Fruit fly (Drosophila melanogaster) whole organism, embryonic: Measurements from ENCODE around the gene CG16775.

Experiments used
- ATbp ChIP-seq: fragments of 200-800 bp; sonication (Bioruptor generic); optimal IDR thresholded peaks from 2 replicates; lab custom pipeline; 2017; ENCODE audit warnings: missing biosample characterization, mild to moderate bottlenecking, missing genetic modification characterization, missing genetic modification reagents
- Antp ChIP-seq: fragments of 200-800 bp; sonication (Bioruptor generic); optimal IDR thresholded peaks from 3 replicates; lab custom pipeline; 2016; ENCODE audit warnings: missing biosample characterization, missing genetic modification characterization
- Bteb2 ChIP-seq: fragments of 200-800 bp; sonication (Bioruptor generic); optimal IDR thresholded peaks from 2 replicates; lab custom pipeline; 2016; ENCODE audit warnings: missing biosample characterization, missing genetic modification characterization
- CG11247 ChIP-seq: fragments of 200-800 bp; sonication (Bioruptor generic); IDR thresholded peaks from 2 replicates; pipeline ENCODE4 v1.3.6; 2022; ENCODE audit warnings: missing biosample characterization, missing genetic modification characterization
- CG11504 ChIP-seq: fragments of 200-800 bp; sonication (Bioruptor generic); optimal IDR thresholded peaks from 3 replicates; lab custom pipeline; 2019; ENCODE audit warnings: missing biosample characterization, mild to moderate bottlenecking, missing genetic modification characterization, moderate library complexity
- CG13775 ChIP-seq: fragments of 200-800 bp; sonication (Bioruptor generic); optimal IDR thresholded peaks from 3 replicates; lab custom pipeline; 2017; ENCODE audit warnings: missing biosample characterization, mild to moderate bottlenecking, missing genetic modification characterization
- CG14667 ChIP-seq: fragments of 200-800 bp; sonication (Bioruptor generic); IDR thresholded peaks from 2 replicates; pipeline ENCODE4 v1.3.6; 2022; ENCODE audit warnings: missing biosample characterization, missing genetic modification characterization
- CG14965 ChIP-seq: fragments of 200-800 bp; sonication (Bioruptor generic); optimal IDR thresholded peaks from 2 replicates; lab custom pipeline; 2016; ENCODE audit warnings: missing biosample characterization, missing genetic modification characterization, borderline replicate concordance
- CG15269 ChIP-seq: fragments of 200-800 bp; sonication (Bioruptor generic); optimal IDR thresholded peaks from 2 replicates; lab custom pipeline; 2018; ENCODE audit warnings: missing biosample characterization, mild to moderate bottlenecking, missing genetic modification characterization, moderate library complexity
- CG15696 ChIP-seq: fragments of 200-800 bp; sonication (Bioruptor generic); optimal IDR thresholded peaks from 2 replicates; lab custom pipeline; 2019; ENCODE audit warnings: missing biosample characterization, mild to moderate bottlenecking, missing genetic modification characterization, moderate library complexity
- CG17359 ChIP-seq: fragments of 200-800 bp; sonication (Bioruptor generic); optimal IDR thresholded peaks from 3 replicates; lab custom pipeline; 2018; ENCODE audit warnings: missing biosample characterization, mild to moderate bottlenecking, missing genetic modification characterization, moderate library complexity
- CG30020 ChIP-seq: fragments of 200-800 bp; optimal IDR thresholded peaks from 2 replicates; lab custom pipeline; 2019; ENCODE audit warnings: missing biosample characterization, mild to moderate bottlenecking, missing genetic modification characterization, moderate library complexity
- CG3726 ChIP-seq: fragments of 200-800 bp; sonication (Bioruptor generic); IDR thresholded peaks from 3 replicates; pipeline ENCODE4, ENCODE4 v1.3.6; 2022; ENCODE audit warnings: missing biosample characterization, missing genetic modification characterization
- CG4707 ChIP-seq: fragments of 200-800 bp; sonication (Bioruptor generic); optimal IDR thresholded peaks from 2 replicates; lab custom pipeline; 2018; ENCODE audit warnings: missing biosample characterization, mild to moderate bottlenecking, missing genetic modification characterization, moderate library complexity
- CG5180 ChIP-seq: fragments of 200-800 bp; sonication (Bioruptor generic); optimal IDR thresholded peaks from 3 replicates; lab custom pipeline; 2017; ENCODE audit warnings: missing biosample characterization, missing genetic modification characterization, mild to moderate bottlenecking, moderate library complexity, missing genetic modification reagents
- CG6813 ChIP-seq: fragments of 200-800 bp; sonication (Bioruptor generic); optimal IDR thresholded peaks from 2 replicates; lab custom pipeline; 2017; ENCODE audit warnings: missing biosample characterization, missing genetic modification characterization, mild to moderate bottlenecking, moderate library complexity, missing genetic modification reagents
- CG6854 ChIP-seq: fragments of 200-800 bp; sonication (Bioruptor generic); optimal IDR thresholded peaks from 3 replicates; lab custom pipeline; 2017; ENCODE audit warnings: missing biosample characterization, mild to moderate bottlenecking, missing genetic modification characterization
- CG7928 ChIP-seq: fragments of 200-800 bp; sonication (Bioruptor generic); optimal IDR thresholded peaks from 2 replicates; lab custom pipeline; 2017; ENCODE audit warnings: missing biosample characterization, mild to moderate bottlenecking, missing genetic modification characterization
- CG8765 ChIP-seq: fragments of 200-800 bp; sonication (Bioruptor generic); IDR thresholded peaks from 2 replicates; pipeline ENCODE4 v1.3.6; 2022; ENCODE audit warnings: missing biosample characterization, missing genetic modification characterization
- CG9727 ChIP-seq: fragments of 200-800 bp; sonication (Bioruptor generic); optimal IDR thresholded peaks from 3 replicates; lab custom pipeline; 2017; ENCODE audit warnings: missing biosample characterization, mild to moderate bottlenecking, missing genetic modification characterization
- GATAe ChIP-seq: fragments of 200-800 bp; sonication (Bioruptor generic); conservative IDR thresholded peaks from 2 replicates; pipeline ENCODE4 v1.3.6; 2022; ENCODE audit warnings: missing biosample characterization, missing genetic modification characterization
- HLH3B ChIP-seq: fragments of 200-800 bp; sonication (Bioruptor generic); IDR thresholded peaks from 2 replicates; pipeline ENCODE4 v1.3.6; 2022; ENCODE audit warnings: missing biosample characterization, missing genetic modification characterization
- HLH54F ChIP-seq: fragments of 200-800 bp; sonication (Bioruptor generic); optimal IDR thresholded peaks from 3 replicates; lab custom pipeline; 2016; ENCODE audit warnings: missing biosample characterization, missing genetic modification characterization
- Hmr ChIP-seq: fragments of 200-800 bp; sonication (Bioruptor generic); optimal IDR thresholded peaks from 3 replicates; lab custom pipeline; 2017; ENCODE audit warnings: mild to moderate bottlenecking, missing biosample characterization, missing genetic modification reagents, missing genetic modification characterization
- MTF-1 ChIP-seq: fragments of 200-800 bp; sonication (Bioruptor generic); optimal IDR thresholded peaks from 2 replicates; lab custom pipeline; 2018; ENCODE audit warnings: missing biosample characterization, mild to moderate bottlenecking, missing genetic modification characterization, borderline replicate concordance
- Mad ChIP-seq: fragments of 200-800 bp; sonication (Bioruptor generic); optimal IDR thresholded peaks from 2 replicates; lab custom pipeline; 2016; ENCODE audit warnings: missing biosample characterization, missing genetic modification characterization
- Max ChIP-seq: fragments of 200-800 bp; sonication (Bioruptor generic); optimal IDR thresholded peaks from 2 replicates; lab custom pipeline; 2016; ENCODE audit warnings: missing biosample characterization, mild to moderate bottlenecking, missing genetic modification characterization
- Med ChIP-seq: fragments of 200-800 bp; sonication (Bioruptor generic); peaks from one replicate; lab custom pipeline; 2016; ENCODE audit warnings: missing biosample characterization, missing genetic modification characterization, mild to moderate bottlenecking, inconsistent platforms, moderate library complexity
- Oaz ChIP-seq: fragments of 200-800 bp; sonication (Bioruptor generic); IDR thresholded peaks from 2 replicates; pipeline ENCODE4 v1.3.6; 2022; ENCODE audit warnings: missing biosample characterization, missing genetic modification characterization
- Trl ChIP-seq, 3 experiments: fragments of >200 bp in 2 of 3; fragments of 200-800 bp in 1 of 3; sonication (Bioruptor generic) in 1 of 3; optimal IDR thresholded peaks; 2 replicates in 1 of 3; 3 replicates in 2 of 3; lab custom pipeline; 2016 to 2017; ENCODE audit warnings: missing biosample characterization in 1 of 3, missing genetic modification characterization in 1 of 3
- al ChIP-seq: fragments of 200-800 bp; sonication (Bioruptor generic); IDR thresholded peaks from 2 replicates; pipeline ENCODE4 v1.3.6; 2022; ENCODE audit warnings: missing biosample characterization, missing genetic modification characterization
- bab2 ChIP-seq: fragments of 200-800 bp; sonication (Bioruptor generic); optimal IDR thresholded peaks from 2 replicates; lab custom pipeline; 2016; ENCODE audit warnings: missing biosample characterization, missing genetic modification characterization
- crc ChIP-seq: fragments of 200-800 bp; sonication (Bioruptor generic); optimal IDR thresholded peaks from 2 replicates; lab custom pipeline; 2016; ENCODE audit warnings: missing biosample characterization, missing genetic modification characterization
- da ChIP-seq: fragments of 200-800 bp; sonication (Bioruptor generic); optimal IDR thresholded peaks from 2 replicates; lab custom pipeline; 2016; ENCODE audit warnings: missing biosample characterization, missing genetic modification characterization
- danr ChIP-seq: fragments of 200-800 bp; sonication (Bioruptor generic); IDR thresholded peaks from 2 replicates; pipeline ENCODE4 v1.3.6; 2022; ENCODE audit warnings: missing biosample characterization, missing genetic modification characterization
- dysf ChIP-seq: fragments of 200-800 bp; sonication (Bioruptor generic); IDR thresholded peaks from 3 replicates; pipeline ENCODE4 v1.3.6; 2022; ENCODE audit warnings: missing biosample characterization, missing genetic modification characterization
- gcm2 ChIP-seq: fragments of 200-800 bp; sonication (Bioruptor generic); optimal IDR thresholded peaks from 2 replicates; lab custom pipeline; 2016; ENCODE audit warnings: missing biosample characterization, missing genetic modification characterization
- gsb ChIP-seq: fragments of 200-800 bp; sonication (Bioruptor generic); IDR thresholded peaks from 2 replicates; pipeline ENCODE4 v1.3.6; 2022; ENCODE audit warnings: missing biosample characterization, missing genetic modification characterization
- inv ChIP-seq: fragments of 200-800 bp; sonication (Bioruptor generic); IDR thresholded peaks from 2 replicates; pipeline ENCODE4 v1.3.6; 2022; ENCODE audit warnings: missing biosample characterization, missing genetic modification characterization; ENCODE audit not compliant: partially characterized antibody
- lab ChIP-seq: fragments of 200-800 bp; sonication (Bioruptor generic); optimal IDR thresholded peaks from 3 replicates; lab custom pipeline; 2017; ENCODE audit warnings: missing biosample characterization, missing genetic modification characterization, mild to moderate bottlenecking, moderate library complexity, missing genetic modification reagents
- otp ChIP-seq: fragments of 200-800 bp; sonication (Bioruptor generic); IDR thresholded peaks from 3 replicates; pipeline ENCODE4, ENCODE4 v1.3.6; 2022; ENCODE audit warnings: missing biosample characterization, missing genetic modification characterization
- pb ChIP-seq: fragments of 200-800 bp; sonication (Bioruptor generic); optimal IDR thresholded peaks from 3 replicates; lab custom pipeline; 2016; ENCODE audit warnings: missing biosample characterization, missing genetic modification characterization
- pfk ChIP-seq: fragments of 200-800 bp; sonication (Bioruptor generic); optimal IDR thresholded peaks from 2 replicates; lab custom pipeline; 2018; ENCODE audit warnings: missing biosample characterization, mild to moderate bottlenecking, missing genetic modification characterization, moderate library complexity
- phol ChIP-seq: fragments of 200-800 bp; sonication (Bioruptor generic); optimal IDR thresholded peaks from 3 replicates; lab custom pipeline; 2018; ENCODE audit warnings: missing biosample characterization, mild to moderate bottlenecking, missing genetic modification characterization, moderate library complexity
- pnt ChIP-seq: fragments of 200-800 bp; sonication (Bioruptor generic); optimal IDR thresholded peaks from 3 replicates; lab custom pipeline; 2016; ENCODE audit warnings: missing biosample characterization, missing genetic modification characterization
- run ChIP-seq: fragments of 200-800 bp; sonication (Bioruptor generic); optimal IDR thresholded peaks from 3 replicates; lab custom pipeline; 2018; ENCODE audit warnings: missing biosample characterization, mild to moderate bottlenecking, missing genetic modification characterization
- sqz ChIP-seq: fragments of 200-800 bp; sonication (Bioruptor generic); optimal IDR thresholded peaks from 3 replicates; lab custom pipeline; 2018; ENCODE audit warnings: missing biosample characterization, mild to moderate bottlenecking, missing genetic modification characterization
- twi ChIP-seq: fragments of 200-800 bp; optimal IDR thresholded peaks from 2 replicates; lab custom pipeline; 2019; ENCODE audit warnings: missing biosample characterization, mild to moderate bottlenecking, missing genetic modification characterization, moderate library complexity
- unc-4 ChIP-seq: fragments of 200-800 bp; sonication (Bioruptor generic); IDR thresholded peaks from 2 replicates; pipeline ENCODE4 v1.3.6; 2022; ENCODE audit warnings: missing biosample characterization, missing genetic modification characterization; ENCODE audit not compliant: partially characterized antibody
- wek ChIP-seq: fragments of 200-800 bp; sonication (Bioruptor generic); optimal IDR thresholded peaks from 3 replicates; lab custom pipeline; 2018; ENCODE audit warnings: missing biosample characterization, mild to moderate bottlenecking, missing genetic modification characterization, moderate library complexity

CG16775 gene

DNA sequence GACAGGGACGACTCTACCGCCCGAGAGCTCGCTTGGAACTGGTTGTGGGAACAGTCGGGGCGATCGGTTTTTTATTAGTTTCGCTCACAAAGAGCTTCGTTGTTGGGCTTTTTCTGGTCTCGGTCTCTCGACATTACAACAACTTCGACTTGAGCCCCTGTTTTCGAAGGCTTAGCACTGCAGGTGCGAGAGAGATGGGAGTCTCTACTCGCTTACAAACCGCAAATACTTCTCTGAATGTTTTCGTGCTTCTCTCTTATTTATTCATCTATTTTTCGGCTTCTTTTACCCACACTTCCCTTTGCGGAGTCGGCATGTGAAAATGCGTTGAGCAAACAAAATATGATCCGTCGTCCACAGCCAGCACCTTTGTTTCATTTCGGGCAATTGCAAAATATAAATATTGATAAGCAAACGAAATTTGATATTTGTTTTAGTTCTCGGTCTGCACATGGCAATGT is 9.4 kb upstream of the CG16775 start, which contains the start of gene Tsp74F (continued):
- TF ChIP-seq al (no peak), sqz (no peak), CG30020 (no peak), CG5180 (peak; percentile 19), lab (GFP tag; lab: Kevin White, UChicago) (peak; percentile 44), CG11247 (GFP tag; lab: Robert Waterston, UW) (no peak), CG15696 (peak; percentile 27), inv (GFP tag; lab: Robert Waterston, UW) (no peak), Med (GFP tag; lab: Kevin White, UChicago) (peak; percentile 76), ATbp (GFP tag; lab: Kevin White, UChicago) (peak; percentile 31), Hmr (no peak), HLH54F (no peak), CG14667 (GFP tag; lab: Robert Waterston, UW) (no peak), crc (GFP tag; lab: Kevin White, UChicago) (no peak), CG17359 (tag; lab: Kevin White, UChicago) (peak; percentile 14), CG4707 (GFP tag; lab: Kevin White, UChicago) (peak; percentile 21), CG8765 (no peak), CG9727 (GFP tag; lab: Kevin White, UChicago) (no peak), wek (GFP tag; lab: Kevin White, UChicago) (peak; percentile 40), CG11504 (tag; lab: Kevin White, UChicago) (no peak), da (GFP tag; lab: Kevin White, UChicago) (no peak), Oaz (no peak), dysf (peak; percentile 21; the same call in 1 of the 3 replicates), CG7928 (GFP tag; lab: Kevin White, UChicago) (no peak), Trl (optimal IDR thresholded peaks at IDR 0.05; lab: Kevin White, UChicago) (peak; percentile 36 to 54), Trl (GFP tag; optimal IDR thresholded peaks at IDR 0.05; lab: Kevin White, UChicago) (no peak), run (tag; lab: Kevin White, UChicago) (peak; percentile 75), Max (GFP tag; lab: Kevin White, UChicago) (no peak), CG15269 (tag; lab: Kevin White, UChicago) (peak; percentile 3), danr (GFP tag; lab: Robert Waterston, UW) (no peak), CG3726 (no peak), pnt (no peak), Mad (no peak), CG13775 (GFP tag; lab: Kevin White, UChicago) (no peak), gcm2 (no peak), Bteb2 (GFP tag; lab: Kevin White, UChicago) (no peak), Antp (GFP tag; lab: Kevin White, UChicago) (no peak), twi (tag; lab: Kevin White, UChicago) (no peak), CG6854 (GFP tag; lab: Kevin White, UChicago) (no peak), pb (no peak), HLH3B (GFP tag; lab: Robert Waterston, UW) (no peak), unc-4 (GFP tag; lab: Robert Waterston, UW) (no peak), GATAe (no peak), gsb (no peak), pfk (GFP tag; lab: Kevin White, UChicago) (no peak), phol (no peak), MTF-1 (peak; percentile 6), CG14965 (GFP tag; lab: Kevin White, UChicago) (no peak), bab2 (GFP tag; lab: Kevin White, UChicago) (no peak), otp (GFP tag; lab: Robert Waterston, UW) (no peak), CG6813 (GFP tag; lab: Kevin White, UChicago) (peak; percentile 39)
